Worm (Caenorhabditis elegans) whole organism, midembryonic: ENCODE data around the gene fkb-3.

ENCODE experiments used
- cog-1 ChIP-seq: sonication (generic microtip); optimal IDR thresholded peaks from 2 replicates; lab custom pipeline; 2016; ENCODE audit warnings: missing genetic modification characterization, missing compliant biosample characterization
- flt-1 ChIP-seq: fragments of 200-800 bp; sonication (Bioruptor generic); IDR thresholded peaks from 2 replicates; pipeline ENCODE4 v1.3.6; 2022; ENCODE audit warnings: missing genetic modification characterization, missing compliant biosample characterization
- med-1 ChIP-seq: sonication (generic microtip); optimal IDR thresholded peaks from 2 replicates; lab custom pipeline; 2017; ENCODE audit warnings: missing genetic modification characterization, mild to moderate bottlenecking, missing compliant biosample characterization, antibody characterized with exemption, missing genetic modification reagents; ENCODE audit not compliant: insufficient read depth

ce11 chrV:7201353-7201752 lies 23.7 kb upstream of the fkb-3 start:
- TF ChIP-seq med-1 (GFP tag; lab: Kevin White, UChicago) (no peak), flt-1 (no peak), cog-1 (tag; lab: Kevin White, UChicago) (no peak)
